Fruit fly (Drosophila melanogaster) whole organism, adult: ENCODE results near the gene pad.

Experiments
- Crg-1 ChIP-seq: fragments of 200-800 bp; sonication (Bioruptor generic); optimal IDR thresholded peaks from 2 replicates; lab custom pipeline; 2016; ENCODE audit warnings: missing biosample characterization, missing genetic modification characterization
- Mnt ChIP-seq: fragments of 200-800 bp; sonication (Bioruptor generic); optimal IDR thresholded peaks from 2 replicates; lab custom pipeline; 2016; ENCODE audit warnings: missing biosample characterization, mild to moderate bottlenecking, missing genetic modification characterization
- cic ChIP-seq: fragments of 200-800 bp; sonication (Bioruptor generic); optimal IDR thresholded peaks from 2 replicates; lab custom pipeline; 2017; ENCODE audit warnings: missing biosample characterization, mild to moderate bottlenecking, missing genetic modification characterization, moderate library complexity
- cnc ChIP-seq, 2 experiments: fragments of >200 bp; optimal IDR thresholded peaks; 2 replicates each; lab custom pipeline; 2017
- kay ChIP-seq: fragments of 200-800 bp; sonication (Bioruptor generic); peaks from one replicate; lab custom pipeline; 2016; ENCODE audit warnings: missing biosample characterization, missing genetic modification characterization, borderline replicate concordance

DNA sequence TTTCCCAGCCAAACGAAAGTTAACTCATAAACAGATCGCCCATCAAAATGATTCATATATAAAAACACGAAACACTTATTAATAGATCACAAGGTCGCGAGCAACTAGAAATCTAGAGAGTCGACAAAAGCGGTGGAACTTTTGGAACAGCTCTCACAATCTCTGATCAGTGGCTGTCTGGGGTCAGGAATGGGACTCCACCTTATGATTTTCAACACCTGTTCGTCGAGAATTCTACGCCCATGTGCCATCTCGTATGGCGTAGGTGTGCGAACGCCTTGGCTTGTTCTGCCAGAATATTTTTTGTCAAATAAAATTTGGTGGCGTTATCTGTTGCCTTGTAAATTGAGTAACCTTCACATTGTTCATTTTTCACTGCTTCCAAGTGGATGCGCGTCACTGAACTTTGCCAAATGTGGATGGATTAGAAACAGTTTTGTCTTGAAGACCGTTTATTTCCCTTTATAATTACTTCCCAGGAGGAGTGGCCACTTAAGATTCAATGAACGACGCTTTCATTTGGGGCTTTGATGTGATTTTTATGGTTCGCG lies 13.3 kb downstream of the pad start:
- TF ChIP-seq cnc (optimal IDR thresholded peaks at IDR 0.05; lab: Kevin White, UChicago) (no peak), kay (GFP tag; lab: Kevin White, UChicago) (no peak), cic (GFP tag; lab: Kevin White, UChicago) (no peak), Crg-1 (GFP tag; lab: Kevin White, UChicago) (no peak), Mnt (no peak)
